In genomic region chrX:255369-255768, dm6 we compare ENCODE assay signal across 4 fruit fly cellular contexts.
TF ChIP-seq lines count a peak whose summit lies in the region.

cin (plus strand) TSS chrX:255674.

TF ChIP-seq in whole organism, adult, 20 proteins besides CTCF, POLR2A, EP300 and RAD21 (continued from another document):
- TF ChIP-seq Crg-1 (GFP tag; optimal IDR thresholded peaks at IDR 0.05; lab: Kevin White, UChicago), result peak; percentile 26
TF ChIP-seq in whole organism, adult: peak in this region for 11.

TF ChIP-seq in whole organism, embryonic, 481 proteins besides CTCF, POLR2A, EP300 and RAD21 (continued from another document and continues in another):
- TF ChIP-seq Xrp1 (GFP tag; IDR thresholded peaks at IDR 0.05; lab: Robert Waterston, UW), result peak; percentile 64; the same call in 1 of the 2 replicates
- no peak for TF ChIP-seq CG4282 (GFP tag; optimal IDR thresholded peaks at IDR 0.05; lab: Kevin White, UChicago)
- peak; percentile 37 for TF ChIP-seq CG12659 (GFP tag; optimal IDR thresholded peaks at IDR 0.05; lab: Kevin White, UChicago)
- peak; percentile 9; the same call in 1 of the 2 replicates for TF ChIP-seq CG6689 (GFP tag; IDR thresholded peaks at IDR 0.05; lab: Robert Waterston, UW)
- peak; percentile 25 for TF ChIP-seq lbe (GFP tag; optimal IDR thresholded peaks at IDR 0.05; lab: Kevin White, UChicago)
- peak; percentile 44 for TF ChIP-seq CG3281 (GFP tag; optimal IDR thresholded peaks at IDR 0.05; lab: Kevin White, UChicago)
- TF ChIP-seq caup (GFP tag; optimal IDR thresholded peaks at IDR 0.05; lab: Kevin White, UChicago; ENCODE audit: severe bottlenecking), result peak; percentile 22
- peak; percentile 38 for TF ChIP-seq CG17829 (tag; optimal IDR thresholded peaks at IDR 0.05; lab: Kevin White, UChicago)
- peak; percentile 69 for TF ChIP-seq row (GFP tag; IDR thresholded peaks at IDR 0.05; lab: Robert Waterston, UW)
- TF ChIP-seq Hr78 (GFP tag; optimal IDR thresholded peaks at IDR 0.05; lab: Kevin White, UChicago), result no peak
- TF ChIP-seq nom (GFP tag; optimal IDR thresholded peaks at IDR 0.05; lab: Kevin White, UChicago), result peak; percentile 26
- TF ChIP-seq Atf6 (GFP tag; IDR thresholded peaks at IDR 0.05; lab: Robert Waterston, UW), result peak; percentile 26; the same call in 1 of the 2 replicates
- peak; percentile 64 for TF ChIP-seq CG7839 (tag; optimal IDR thresholded peaks at IDR 0.05; lab: Kevin White, UChicago)
- no peak for TF ChIP-seq bbx (GFP tag; IDR thresholded peaks at IDR 0.05; lab: Robert Waterston, UW; ENCODE audit: partially characterized antibody)
- TF ChIP-seq Fer3 (tag; optimal IDR thresholded peaks at IDR 0.05; lab: Kevin White, UChicago), result peak; percentile 48
- TF ChIP-seq Fer1 (GFP tag; optimal IDR thresholded peaks at IDR 0.05; lab: Kevin White, UChicago), result peak; percentile 40
- peak; percentile 21 for TF ChIP-seq CG15696 (tag; optimal IDR thresholded peaks at IDR 0.05; lab: Kevin White, UChicago)
- TF ChIP-seq Med (GFP tag; lab: Kevin White, UChicago), result peak; percentile 75
- TF ChIP-seq hkb (optimal IDR thresholded peaks at IDR 0.05; lab: Kevin White, UChicago), result no peak
- TF ChIP-seq hkb (GFP tag; IDR thresholded peaks at IDR 0.05; lab: Robert Waterston, UW), result 0 out of 2 replicates have a peak, but pooled peaks have one; percentile 33
- TF ChIP-seq CG18619 (GFP tag; optimal IDR thresholded peaks at IDR 0.05; lab: Kevin White, UChicago), result no peak
- peak; percentile 51 for TF ChIP-seq CG8924 (tag; optimal IDR thresholded peaks at IDR 0.05; lab: Kevin White, UChicago)
- TF ChIP-seq fd96Cb (tag; optimal IDR thresholded peaks at IDR 0.05; lab: Kevin White, UChicago), result peak; percentile 17
- no peak for TF ChIP-seq E2f1 (GFP tag; IDR thresholded peaks at IDR 0.05; lab: Robert Waterston, UW)
- peak in 1 of 2 experiments; percentile 32 for TF ChIP-seq Pdp1 (GFP tag; optimal IDR thresholded peaks at IDR 0.05; lab: Kevin White, UChicago)
- no peak for TF ChIP-seq ttk (GFP tag; IDR thresholded peaks at IDR 0.05; lab: Robert Waterston, UW)
- TF ChIP-seq CG10147 (GFP tag; optimal IDR thresholded peaks at IDR 0.05; lab: Kevin White, UChicago), result peak; percentile 40
- TF ChIP-seq Eip74EF (GFP tag; optimal IDR thresholded peaks at IDR 0.05; lab: Kevin White, UChicago), result no peak
- TF ChIP-seq Meics (GFP tag; optimal IDR thresholded peaks at IDR 0.05; lab: Kevin White, UChicago), result peak; percentile 68
- TF ChIP-seq CG10979 (tag; optimal IDR thresholded peaks at IDR 0.05; lab: Kevin White, UChicago), result peak; percentile 45
- TF ChIP-seq salm (tag; optimal IDR thresholded peaks at IDR 0.05; lab: Kevin White, UChicago), result no peak
- TF ChIP-seq fd64A (GFP tag; optimal IDR thresholded peaks at IDR 0.05; lab: Kevin White, UChicago), result no peak
- peak; percentile 1 for TF ChIP-seq zfh2 (GFP tag; optimal IDR thresholded peaks at IDR 0.05; lab: Kevin White, UChicago)
- peak; percentile 49 for TF ChIP-seq CG30403 (GFP tag; optimal IDR thresholded peaks at IDR 0.05; lab: Kevin White, UChicago)
- peak; percentile 36 for TF ChIP-seq lilli (GFP tag; optimal IDR thresholded peaks at IDR 0.05; lab: Kevin White, UChicago)
- TF ChIP-seq zen (tag; optimal IDR thresholded peaks at IDR 0.05; lab: Kevin White, UChicago), result peak; percentile 42
- no peak for TF ChIP-seq CG9817 (tag; optimal IDR thresholded peaks at IDR 0.05; lab: Kevin White, UChicago)
- no peak for TF ChIP-seq pan (optimal IDR thresholded peaks at IDR 0.05; lab: Kevin White, UChicago)
- peak in 1 of 2 experiments; percentile 26 for TF ChIP-seq pan (GFP tag; optimal IDR thresholded peaks at IDR 0.05 in 1 of 2, IDR thresholded peaks at IDR 0.05 in 1 of 2)
- peak; percentile 66 for TF ChIP-seq grau (tag; optimal IDR thresholded peaks at IDR 0.05; lab: Kevin White, UChicago)
- peak; percentile 7 for TF ChIP-seq pzg (GFP tag; optimal IDR thresholded peaks at IDR 0.05; lab: Kevin White, UChicago)
- peak; percentile 55 for TF ChIP-seq Rfx (GFP tag; IDR thresholded peaks at IDR 0.05; lab: Robert Waterston, UW)
- no peak for TF ChIP-seq sens-2 (GFP tag; IDR thresholded peaks at IDR 0.05; lab: Robert Waterston, UW)

TF ChIP-seq in whole organism, prepupa, 60 proteins besides CTCF, POLR2A, EP300 and RAD21 (continued from another document):
- TF ChIP-seq pdm3 (GFP tag; optimal IDR thresholded peaks at IDR 0.05; lab: Kevin White, UChicago) (peak; percentile 72), eg (GFP tag; IDR thresholded peaks at IDR 0.05; lab: Robert Waterston, UW) (no peak; the same call in 2 of the 3 replicates), CG11902 (GFP tag; optimal IDR thresholded peaks at IDR 0.05; lab: Kevin White, UChicago) (peak; percentile 18), fd85E (GFP tag; optimal IDR thresholded peaks at IDR 0.05; lab: Kevin White, UChicago) (peak; percentile 10), CG6792 (GFP tag; optimal IDR thresholded peaks at IDR 0.05; lab: Kevin White, UChicago) (peak; percentile 50), dac (GFP tag; optimal IDR thresholded peaks at IDR 0.05; lab: Kevin White, UChicago) (no peak), CG10631 (GFP tag; optimal IDR thresholded peaks at IDR 0.05; lab: Kevin White, UChicago) (peak; percentile 72), Eip75B (GFP tag; optimal IDR thresholded peaks at IDR 0.05; lab: Kevin White, UChicago) (peak; percentile 52), vri (GFP tag; optimal IDR thresholded peaks at IDR 0.05; lab: Kevin White, UChicago) (peak; percentile 35), achi (GFP tag; optimal IDR thresholded peaks at IDR 0.05; lab: Kevin White, UChicago) (peak; percentile 74), Eip78C (GFP tag; lab: Kevin White, UChicago) (peak; percentile 91), CG6808 (GFP tag; optimal IDR thresholded peaks at IDR 0.05; lab: Kevin White, UChicago) (peak; percentile 53), OdsH (GFP tag; optimal IDR thresholded peaks at IDR 0.05; lab: Kevin White, UChicago) (peak; percentile 74), Blimp-1 (GFP tag; optimal IDR thresholded peaks at IDR 0.05; lab: Kevin White, UChicago) (no peak), CG8319 (GFP tag; optimal IDR thresholded peaks at IDR 0.05; lab: Kevin White, UChicago) (peak; percentile 42), dsx (GFP tag; optimal IDR thresholded peaks at IDR 0.05; lab: Kevin White, UChicago; ENCODE audit: poor library complexity, severe bottlenecking) (peak; percentile 67), fd59A (GFP tag; optimal IDR thresholded peaks at IDR 0.05; lab: Kevin White, UChicago) (no peak), CG11762 (GFP tag; optimal IDR thresholded peaks at IDR 0.05; lab: Kevin White, UChicago; ENCODE audit: insufficient read depth) (peak; percentile 12), CG6163 (GFP tag; IDR thresholded peaks at IDR 0.05; lab: Robert Waterston, UW) (no peak), net (GFP tag; optimal IDR thresholded peaks at IDR 0.05; lab: Kevin White, UChicago) (no peak), Hr4 (GFP tag; optimal IDR thresholded peaks at IDR 0.05; lab: Kevin White, UChicago) (no peak), Lpt (GFP tag; optimal IDR thresholded peaks at IDR 0.05; lab: Kevin White, UChicago) (peak; percentile 44), CG9139 (GFP tag; optimal IDR thresholded peaks at IDR 0.05; lab: Kevin White, UChicago) (peak; percentile 34), CG10669 (GFP tag; optimal IDR thresholded peaks at IDR 0.05; lab: Kevin White, UChicago) (peak; percentile 63), lz (GFP tag; optimal IDR thresholded peaks at IDR 0.05; lab: Kevin White, UChicago) (peak; percentile 65), Ets96B (tag; optimal IDR thresholded peaks at IDR 0.05; lab: Kevin White, UChicago) (peak; percentile 74), CG3032 (tag; optimal IDR thresholded peaks at IDR 0.05; lab: Kevin White, UChicago) (peak; percentile 72), CG16779 (tag; optimal IDR thresholded peaks at IDR 0.05; lab: Kevin White, UChicago) (no peak), Met (GFP tag; optimal IDR thresholded peaks at IDR 0.05; lab: Kevin White, UChicago) (peak; percentile 73), Sox102F (GFP tag; optimal IDR thresholded peaks at IDR 0.05; lab: Kevin White, UChicago) (peak; percentile 63), CG32006 (GFP tag; optimal IDR thresholded peaks at IDR 0.05; lab: Kevin White, UChicago) (peak; percentile 62), CG6854 (GFP tag; optimal IDR thresholded peaks at IDR 0.05; lab: Kevin White, UChicago) (peak; percentile 3), svp (GFP tag; lab: Kevin White, UChicago) (no peak), fkh (GFP tag; optimal IDR thresholded peaks at IDR 0.05; lab: Kevin White, UChicago) (no peak), CG7368 (GFP tag; optimal IDR thresholded peaks at IDR 0.05; lab: Kevin White, UChicago) (peak; percentile 7), acj6 (GFP tag; optimal IDR thresholded peaks at IDR 0.05; lab: Kevin White, UChicago) (peak; percentile 68), CG31627 (GFP tag; optimal IDR thresholded peaks at IDR 0.05; lab: Kevin White, UChicago) (peak; percentile 57), CG3919 (GFP tag; optimal IDR thresholded peaks at IDR 0.05; lab: Kevin White, UChicago) (no peak), Gug (GFP tag; IDR thresholded peaks at IDR 0.05; lab: Robert Waterston, UW) (peak; percentile 50; the same call in 1 of the 2 replicates), topi (GFP tag; optimal IDR thresholded peaks at IDR 0.05; lab: Kevin White, UChicago) (peak; percentile 79), Sox15 (GFP tag; optimal IDR thresholded peaks at IDR 0.05; lab: Kevin White, UChicago) (peak; percentile 40)

TF ChIP-seq in whole organism, wandering third instar larva, 38 proteins besides CTCF, POLR2A, EP300 and RAD21 (continued from another document):
- TF ChIP-seq br (GFP tag; optimal IDR thresholded peaks at IDR 0.05; lab: Kevin White, UChicago) (peak; percentile 18), fru (GFP tag; optimal IDR thresholded peaks at IDR 0.05; lab: Kevin White, UChicago) (peak; percentile 60), usp (GFP tag; optimal IDR thresholded peaks at IDR 0.05; lab: Kevin White, UChicago) (no peak), woc (GFP tag; optimal IDR thresholded peaks at IDR 0.05; lab: Kevin White, UChicago) (peak; percentile 30), Mio (GFP tag; optimal IDR thresholded peaks at IDR 0.05; lab: Kevin White, UChicago) (no peak), Dfd (GFP tag; optimal IDR thresholded peaks at IDR 0.05; lab: Kevin White, UChicago) (no peak), rgr (GFP tag; optimal IDR thresholded peaks at IDR 0.05; lab: Kevin White, UChicago) (peak; percentile 68), brk (GFP tag; optimal IDR thresholded peaks at IDR 0.05; lab: Kevin White, UChicago) (peak; percentile 62), sage (GFP tag; optimal IDR thresholded peaks at IDR 0.05; lab: Kevin White, UChicago) (peak; percentile 3), sv (GFP tag; optimal IDR thresholded peaks at IDR 0.05; lab: Kevin White, UChicago) (peak; percentile 9), dl (GFP tag; optimal IDR thresholded peaks at IDR 0.05; lab: Kevin White, UChicago; ENCODE audit: insufficient read depth in 1 of 2, partially characterized antibody in 2 of 2) (no peak), pan (optimal IDR thresholded peaks at IDR 0.05; lab: Kevin White, UChicago) (no peak), dmrt93B (GFP tag; optimal IDR thresholded peaks at IDR 0.05; lab: Kevin White, UChicago) (no peak), Rel (GFP tag; optimal IDR thresholded peaks at IDR 0.05; lab: Kevin White, UChicago) (no peak), Rel (tag; optimal IDR thresholded peaks at IDR 0.05; lab: Kevin White, UChicago) (peak; percentile 23), Jra (GFP tag; optimal IDR thresholded peaks at IDR 0.05; lab: Kevin White, UChicago) (no peak)
TF ChIP-seq in whole organism, wandering third instar larva: peak in this region for 19.
